Worm (Caenorhabditis elegans): ENCODE measurements around the gene C15H11.10.

Gene C15H11.10

ce11 chrV:14354258-14354877 lies 37.6 kb upstream of the C15H11.10 start, which contains the start of gene Y49A3A.3:
Gene Y49A3A.3 (plus strand): TSS chrV:14354410.
- no peak for TF ChIP-seq ceh-62 (tag; optimal IDR thresholded peaks at IDR 0.05)
- TF ChIP-seq F10B5.3 (tag; optimal IDR thresholded peaks at IDR 0.05): no peak
- peak; percentile 65 for TF ChIP-seq spr-1 (tag; optimal IDR thresholded peaks at IDR 0.05)
- peak; percentile 58; the same call in 1 of the 2 replicates for TF ChIP-seq arid-1 (GFP tag; conservative IDR thresholded peaks at IDR 0.05)
- 0 out of 2 replicates have a peak, but pooled peaks have one; percentile 7 for TF ChIP-seq D1046.2 (GFP tag; IDR thresholded peaks at IDR 0.05)
- TF ChIP-seq saeg-2 (GFP tag; IDR thresholded peaks at IDR 0.05): 0 out of 2 replicates have a peak, but pooled peaks have one; percentile 48
- no peak for TF ChIP-seq unc-130 (GFP tag; optimal IDR thresholded peaks at IDR 0.05)
- peak; percentile 82; the same call in 1 of the 2 replicates for TF ChIP-seq zfp-3 (GFP tag; conservative IDR thresholded peaks at IDR 0.05)
- TF ChIP-seq mep-1 (tag; optimal IDR thresholded peaks at IDR 0.05): peak; percentile 70
- peak; percentile 57 for TF ChIP-seq nhr-48 (tag; optimal IDR thresholded peaks at IDR 0.05)
- no peak for TF ChIP-seq tra-1 (GFP tag; IDR thresholded peaks at IDR 0.05)
- TF ChIP-seq F26F4.8 (GFP tag; conservative IDR thresholded peaks at IDR 0.05): peak; percentile 27; the same call in 1 of the 2 replicates
- no peak for TF ChIP-seq ceh-44 (GFP tag; IDR thresholded peaks at IDR 0.05)
- TF ChIP-seq T26A8.4 (GFP tag; IDR thresholded peaks at IDR 0.05): peak; percentile 86
- TF ChIP-seq ama-1 (optimal IDR thresholded peaks at IDR 0.05): peak; percentile 80
- no peak for TF ChIP-seq hlh-30 (tag; optimal IDR thresholded peaks at IDR 0.05; ENCODE audit: insufficient read depth)
- no peak for TF ChIP-seq daf-8 (GFP tag; IDR thresholded peaks at IDR 0.05)
- peak; percentile 49; the same call in 1 of the 2 replicates for TF ChIP-seq vab-7 (GFP tag; IDR thresholded peaks at IDR 0.05)
- TF ChIP-seq ces-1 (GFP tag; optimal IDR thresholded peaks at IDR 0.05): no peak
- TF ChIP-seq zip-11 (GFP tag; IDR thresholded peaks at IDR 0.05): 0 out of 2 replicates have a peak, but pooled peaks have one; percentile 22
- TF ChIP-seq Y48G9A.11 (GFP tag; IDR thresholded peaks at IDR 0.05): no peak
- TF ChIP-seq nhr-102 (tag; optimal IDR thresholded peaks at IDR 0.05): peak; percentile 91
- peak; percentile 60 for TF ChIP-seq dve-1 (tag; optimal IDR thresholded peaks at IDR 0.05; ENCODE audit: insufficient read depth)
- 0 out of 4 replicates have a peak, but pooled peaks have one; percentile 3 to 18 for TF ChIP-seq madf-5 (GFP tag; IDR thresholded peaks at IDR 0.05)
- no peak for TF ChIP-seq egl-27 (tag; optimal IDR thresholded peaks at IDR 0.05)
- TF ChIP-seq madf-9 (GFP tag; conservative IDR thresholded peaks at IDR 0.05): peak; percentile 30; the same call in 1 of the 2 replicates
- no peak for TF ChIP-seq lim-7 (GFP tag; IDR thresholded peaks at IDR 0.05)
- TF ChIP-seq nhr-111 (GFP tag; optimal IDR thresholded peaks at IDR 0.05): peak; percentile 28
- no peak for TF ChIP-seq Y75B8A.6 (GFP tag; IDR thresholded peaks at IDR 0.05)
- TF ChIP-seq mxl-2 (GFP tag; conservative IDR thresholded peaks at IDR 0.05): 0 out of 2 replicates have a peak, but pooled peaks have one; percentile 7
- TF ChIP-seq nhr-42 (GFP tag; IDR thresholded peaks at IDR 0.05): 0 out of 2 replicates have a peak, but pooled peaks have one; percentile 27
- TF ChIP-seq nhr-11 (tag; optimal IDR thresholded peaks at IDR 0.05): no peak
- no peak for TF ChIP-seq ceh-20 (GFP tag; IDR thresholded peaks at IDR 0.05)
- TF ChIP-seq gei-8 (GFP tag; optimal IDR thresholded peaks at IDR 0.05): no peak
- TF ChIP-seq pha-4 (GFP tag; IDR thresholded peaks at IDR 0.05): peak; percentile 67
- TF ChIP-seq pha-4 (tag; optimal IDR thresholded peaks at IDR 0.05): no peak
- no peak for TF ChIP-seq nhr-28 (tag; optimal IDR thresholded peaks at IDR 0.05)
- TF ChIP-seq F44E2.7 (GFP tag; IDR thresholded peaks at IDR 0.05): no peak
- no peak for TF ChIP-seq F37D6.2 (tag; optimal IDR thresholded peaks at IDR 0.05)
- peak in 1 of 2 experiments; percentile 2 for TF ChIP-seq ZK546.5 (tag; optimal IDR thresholded peaks at IDR 0.05)
- peak in 1 of 2 experiments; percentile 94 for TF ChIP-seq unc-62 (GFP tag; optimal IDR thresholded peaks at IDR 0.05 in 1 of 2)
- no peak for TF ChIP-seq unc-62 (tag; optimal IDR thresholded peaks at IDR 0.05)
- TF ChIP-seq lin-1 (GFP tag; IDR thresholded peaks at IDR 0.05): peak; percentile 42; the same call in 1 of the 2 replicates
- peak; percentile 31 for TF ChIP-seq mes-2 (tag; optimal IDR thresholded peaks at IDR 0.05; ENCODE audit: poor library complexity, severe bottlenecking)
- TF ChIP-seq snpc-4 (tag; optimal IDR thresholded peaks at IDR 0.05): no peak
- TF ChIP-seq ztf-7 (tag; optimal IDR thresholded peaks at IDR 0.05): no peak
- no peak for TF ChIP-seq daf-19 (GFP tag; conservative IDR thresholded peaks at IDR 0.05)
- TF ChIP-seq ceh-32 (tag; optimal IDR thresholded peaks at IDR 0.05; ENCODE audit: poor library complexity): no peak
- no peak for TF ChIP-seq mdl-1 (tag; optimal IDR thresholded peaks at IDR 0.05)
- TF ChIP-seq php-3 (GFP tag; IDR thresholded peaks at IDR 0.05): no peak; the same call in 1 of the 2 replicates

Measured in whole organism, L4 larva.